Fruit fly (Drosophila melanogaster): ENCODE data around the gene CG9953.

The CG9953 gene

DNA sequence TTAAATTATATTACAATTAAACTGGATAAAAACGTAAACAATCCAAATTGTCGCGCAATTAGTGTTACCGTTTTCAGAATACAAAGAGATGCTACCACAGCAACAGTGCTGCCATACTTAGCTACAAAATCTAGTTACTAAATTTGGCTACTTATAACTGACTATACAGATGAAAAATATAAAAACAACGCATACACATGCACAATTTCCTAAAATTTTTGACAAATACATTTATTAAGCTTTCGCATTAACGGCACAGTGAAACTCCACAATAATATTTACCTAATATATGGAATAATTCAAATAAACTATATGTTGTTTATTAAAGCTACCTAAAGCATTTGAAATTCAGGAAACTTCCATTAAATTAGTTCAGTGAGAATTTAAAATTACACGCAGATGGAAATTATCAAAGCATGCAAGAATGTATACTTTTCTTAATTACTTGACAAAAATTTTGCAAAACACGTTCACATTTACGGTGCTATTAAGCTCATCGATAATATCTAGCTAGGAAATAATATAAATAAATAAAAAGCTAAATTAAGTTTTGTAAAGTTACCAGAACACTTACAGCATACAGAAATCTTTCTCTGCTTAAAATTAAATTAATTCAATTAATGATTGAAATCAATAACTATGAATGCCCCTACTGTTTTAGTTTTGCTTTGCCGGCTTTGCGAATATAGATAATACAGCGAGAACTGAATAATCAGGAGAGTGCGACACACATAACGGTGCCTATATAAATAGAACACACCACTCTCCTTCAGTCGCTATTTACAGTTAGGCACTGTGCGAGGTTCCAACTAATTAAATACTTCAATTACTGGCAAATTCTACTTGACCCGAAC lies at the start of gene CG9953, which contains the start of gene Mis12 (continued):
- TF ChIP-seq Dek (tag; optimal IDR thresholded peaks at IDR 0.05) (peak; percentile 4), CG18619 (GFP tag; optimal IDR thresholded peaks at IDR 0.05) (peak; percentile 37), CG17361 (GFP tag; IDR thresholded peaks at IDR 0.05) (peak; percentile 75), chinmo (GFP tag; IDR thresholded peaks at IDR 0.05; ENCODE audit: partially characterized antibody) (no peak), bcd (GFP tag; optimal IDR thresholded peaks at IDR 0.05) (peak; percentile 39), toy (GFP tag; IDR thresholded peaks at IDR 0.05) (no peak), abd-A (tag; optimal IDR thresholded peaks at IDR 0.05) (no peak), chm (GFP tag; IDR thresholded peaks at IDR 0.05) (no peak), ase (GFP tag; IDR thresholded peaks at IDR 0.05) (peak; percentile 48; the same call in 1 of the 3 replicates), CG9727 (GFP tag; optimal IDR thresholded peaks at IDR 0.05) (peak; percentile 68), NfI (GFP tag; optimal IDR thresholded peaks at IDR 0.05) (no peak), jigr1 (GFP tag; IDR thresholded peaks at IDR 0.05) (no peak), cad (GFP tag; optimal IDR thresholded peaks at IDR 0.05) (no peak), HmgD (GFP tag; optimal IDR thresholded peaks at IDR 0.05) (no peak), CG3726 (GFP tag; IDR thresholded peaks at IDR 0.05) (no peak), Blimp-1 (GFP tag; optimal IDR thresholded peaks at IDR 0.05) (no peak), cg (GFP tag; optimal IDR thresholded peaks at IDR 0.05) (no peak), row (GFP tag; IDR thresholded peaks at IDR 0.05) (peak; percentile 85), Lpt (GFP tag; optimal IDR thresholded peaks at IDR 0.05) (no peak), CoRest (tag; optimal IDR thresholded peaks at IDR 0.05) (peak; percentile 75), CG11247 (GFP tag; IDR thresholded peaks at IDR 0.05) (no peak), insv (GFP tag; optimal IDR thresholded peaks at IDR 0.05) (no peak), Deaf1 (tag; optimal IDR thresholded peaks at IDR 0.05) (no peak), ewg (GFP tag; optimal IDR thresholded peaks at IDR 0.05) (no peak), Dbx (GFP tag; IDR thresholded peaks at IDR 0.05) (no peak), CG9932 (GFP tag; IDR thresholded peaks at IDR 0.05) (peak; percentile 36), corto (GFP tag; optimal IDR thresholded peaks at IDR 0.05) (no peak), CG8478 (optimal IDR thresholded peaks at IDR 0.05) (no peak), Ets65A (GFP tag) (no peak), CG13123 (GFP tag; optimal IDR thresholded peaks at IDR 0.05) (no peak), cwo (GFP tag; optimal IDR thresholded peaks at IDR 0.05) (no peak), Scr (GFP tag; IDR thresholded peaks at IDR 0.05; ENCODE audit: partially characterized antibody) (no peak), CG12769 (tag; optimal IDR thresholded peaks at IDR 0.05) (no peak), pb (GFP tag; optimal IDR thresholded peaks at IDR 0.05) (no peak), CG10431 (GFP tag; optimal IDR thresholded peaks at IDR 0.05) (no peak), pan (optimal IDR thresholded peaks at IDR 0.05) (no peak), pan (GFP tag; optimal IDR thresholded peaks at IDR 0.05 in 1 of 2, IDR thresholded peaks at IDR 0.05 in 1 of 2) (peak in 1 of 2 experiments; percentile 76), CG10462 (GFP tag; optimal IDR thresholded peaks at IDR 0.05) (no peak), CG2116 (GFP tag; optimal IDR thresholded peaks at IDR 0.05) (peak; percentile 9), sqz (GFP tag; optimal IDR thresholded peaks at IDR 0.05) (no peak), kni (GFP tag; optimal IDR thresholded peaks at IDR 0.05) (no peak), CG7372 (GFP tag; IDR thresholded peaks at IDR 0.05) (no peak), dmrt99B (tag; optimal IDR thresholded peaks at IDR 0.05) (no peak), CG4820 (GFP tag; optimal IDR thresholded peaks at IDR 0.05) (peak; percentile 16), lola (GFP tag; optimal IDR thresholded peaks at IDR 0.05) (peak in 1 of 3 experiments; percentile 62), dan (GFP tag; IDR thresholded peaks at IDR 0.05) (no peak), bab2 (GFP tag; optimal IDR thresholded peaks at IDR 0.05) (no peak), CG3407 (GFP tag; optimal IDR thresholded peaks at IDR 0.05) (no peak), Hr78 (GFP tag; optimal IDR thresholded peaks at IDR 0.05) (no peak), CG4328 (GFP tag; optimal IDR thresholded peaks at IDR 0.05) (no peak)

Data from whole organism, embryonic.